Worm (Caenorhabditis elegans): Measurements from ENCODE around the gene clec-172.
A peak's percentile ranks its signal among the peaks of the same experiment; 100 is the strongest.

clec-172 gene

DNA sequence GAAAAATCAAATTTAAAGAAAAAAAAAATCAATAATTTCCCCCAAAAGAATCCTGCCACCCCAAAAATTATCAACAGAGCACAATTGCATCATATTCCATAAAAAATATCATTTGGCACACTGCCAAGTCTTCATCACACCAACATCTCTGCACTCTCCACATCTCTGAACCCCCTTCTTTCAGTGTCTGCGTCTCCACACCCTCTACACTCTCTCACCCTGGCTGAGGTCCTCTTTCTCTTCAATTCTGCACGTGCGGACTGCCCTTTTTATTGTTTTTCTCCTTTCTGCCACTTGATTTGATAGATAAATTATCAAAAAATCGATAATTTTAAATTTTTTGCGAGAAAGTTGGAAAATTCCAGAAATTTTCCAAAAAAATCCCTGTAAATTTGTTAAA lies 19.0 kb downstream of the clec-172 start, which contains the start of gene hxk-3:
hxk-3 (plus strand) TSS at position 179 of the 400 bp plus-strand sequence.
- TF ChIP-seq hlh-8 (tag; optimal IDR thresholded peaks at IDR 0.05) (peak; percentile 6), unc-3 (GFP tag; conservative IDR thresholded peaks at IDR 0.05) (no peak), unc-3 (tag; optimal IDR thresholded peaks at IDR 0.05) (no peak), nhr-232 (tag; optimal IDR thresholded peaks at IDR 0.05) (no peak), pax-1 (tag; optimal IDR thresholded peaks at IDR 0.05) (no peak), gmeb-2 (tag; optimal IDR thresholded peaks at IDR 0.05) (no peak), ztf-16 (tag; optimal IDR thresholded peaks at IDR 0.05) (no peak), elt-2 (tag; optimal IDR thresholded peaks at IDR 0.05) (peak; percentile 22), ceh-48 (tag; optimal IDR thresholded peaks at IDR 0.05) (no peak), ceh-45 (GFP tag; IDR thresholded peaks at IDR 0.05) (no peak), T23F11.4 (GFP tag; optimal IDR thresholded peaks at IDR 0.05) (no peak), ceh-22 (tag; optimal IDR thresholded peaks at IDR 0.05) (no peak), eyg-1 (tag; optimal IDR thresholded peaks at IDR 0.05) (no peak), unc-42 (tag; optimal IDR thresholded peaks at IDR 0.05) (peak; percentile 52), ahr-1 (tag; optimal IDR thresholded peaks at IDR 0.05) (no peak), nfya-1 (tag; optimal IDR thresholded peaks at IDR 0.05) (peak; percentile 33), hlh-30 (tag; optimal IDR thresholded peaks at IDR 0.05; ENCODE audit: insufficient read depth) (peak; percentile 67), ets-4 (tag; optimal IDR thresholded peaks at IDR 0.05) (no peak), mec-3 (tag; optimal IDR thresholded peaks at IDR 0.05; ENCODE audit: borderline replicate concordance) (no peak), elt-4 (tag; optimal IDR thresholded peaks at IDR 0.05) (no peak), ceh-31 (tag; optimal IDR thresholded peaks at IDR 0.05) (peak; percentile 7), unc-55 (GFP tag; optimal IDR thresholded peaks at IDR 0.05) (peak; percentile 25), pha-4 (tag; optimal IDR thresholded peaks at IDR 0.05) (no peak), K02D7.2 (tag; optimal IDR thresholded peaks at IDR 0.05) (no peak), nhr-11 (tag; optimal IDR thresholded peaks at IDR 0.05) (no peak)

DNA sequence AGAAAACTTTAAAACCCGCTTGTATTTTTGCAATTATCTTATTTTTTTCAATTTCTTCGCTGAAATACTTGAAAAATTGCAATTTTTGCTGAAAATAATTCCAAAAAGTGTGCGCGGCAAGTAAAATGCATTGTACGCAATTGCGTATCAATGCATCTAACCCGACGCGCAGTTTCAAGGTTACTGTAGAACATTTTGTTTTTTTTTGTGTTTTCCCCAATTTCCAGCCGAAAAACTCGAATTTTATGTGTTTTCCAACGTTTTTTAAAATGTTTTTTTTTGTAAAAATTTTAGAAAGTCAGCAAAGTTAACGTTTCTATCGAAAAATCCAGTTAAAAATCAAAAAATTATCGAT lies 19.8 kb downstream of the clec-172 start:
- TF ChIP-seq sdc-2 (tag; optimal IDR thresholded peaks at IDR 0.05) (no peak), ceh-24 (tag; optimal IDR thresholded peaks at IDR 0.05) (no peak), pha-4 (tag; optimal IDR thresholded peaks at IDR 0.05) (no peak), pros-1 (tag; optimal IDR thresholded peaks at IDR 0.05) (no peak)

DNA sequence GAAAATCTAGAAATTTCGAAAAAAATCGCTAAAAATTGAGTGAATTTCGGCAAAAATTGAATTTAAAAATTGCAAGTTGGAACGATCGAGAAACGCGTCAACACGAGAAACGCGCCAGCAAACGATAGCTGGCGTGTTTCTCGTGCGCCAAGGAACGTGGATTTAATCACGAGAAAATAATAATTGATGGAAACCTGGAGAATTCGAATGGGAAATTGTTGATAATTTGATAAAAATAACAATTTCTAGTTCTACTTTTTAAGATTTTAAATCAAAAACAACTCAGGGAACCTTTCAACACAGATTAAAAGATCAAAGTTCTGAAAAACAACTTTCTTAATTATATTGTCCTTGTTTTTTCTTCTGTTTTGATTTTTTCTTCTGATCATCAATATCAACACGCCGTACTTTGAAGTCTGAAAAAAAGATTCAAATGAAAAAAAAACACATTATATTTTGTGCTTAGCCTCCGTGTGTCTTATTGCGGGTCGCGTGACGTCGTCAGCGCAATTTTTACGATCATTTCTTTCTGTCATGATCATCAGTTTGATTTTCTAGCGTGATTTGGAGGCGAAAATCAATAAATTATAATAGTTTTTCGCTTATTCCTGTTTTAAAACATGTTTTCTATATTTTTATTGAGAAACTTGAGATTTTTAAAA lies 20.3 kb downstream of the clec-172 start, which contains the start of gene npp-20:
npp-20 (minus strand) TSS at position 6 of the 662 bp plus-strand sequence.
- TF ChIP-seq hlh-15 (tag; optimal IDR thresholded peaks at IDR 0.05) (no peak), unc-42 (tag; optimal IDR thresholded peaks at IDR 0.05) (peak; percentile 21), pha-4 (tag; optimal IDR thresholded peaks at IDR 0.05) (no peak), hlh-6 (tag; optimal IDR thresholded peaks at IDR 0.05) (no peak), ama-1 (optimal IDR thresholded peaks at IDR 0.05) (no peak), hlh-30 (tag; optimal IDR thresholded peaks at IDR 0.05; ENCODE audit: insufficient read depth) (peak; percentile 22), nfya-1 (tag; optimal IDR thresholded peaks at IDR 0.05) (peak; percentile 19), C08G9.2 (tag; optimal IDR thresholded peaks at IDR 0.05) (no peak), ceh-24 (tag; optimal IDR thresholded peaks at IDR 0.05) (no peak), ceh-34 (tag; optimal IDR thresholded peaks at IDR 0.05) (no peak), ceh-19 (GFP tag; optimal IDR thresholded peaks at IDR 0.05) (no peak), fkh-6 (tag; optimal IDR thresholded peaks at IDR 0.05) (no peak), odd-2 (tag; optimal IDR thresholded peaks at IDR 0.05) (no peak), syd-9 (tag; optimal IDR thresholded peaks at IDR 0.05) (no peak)

DNA sequence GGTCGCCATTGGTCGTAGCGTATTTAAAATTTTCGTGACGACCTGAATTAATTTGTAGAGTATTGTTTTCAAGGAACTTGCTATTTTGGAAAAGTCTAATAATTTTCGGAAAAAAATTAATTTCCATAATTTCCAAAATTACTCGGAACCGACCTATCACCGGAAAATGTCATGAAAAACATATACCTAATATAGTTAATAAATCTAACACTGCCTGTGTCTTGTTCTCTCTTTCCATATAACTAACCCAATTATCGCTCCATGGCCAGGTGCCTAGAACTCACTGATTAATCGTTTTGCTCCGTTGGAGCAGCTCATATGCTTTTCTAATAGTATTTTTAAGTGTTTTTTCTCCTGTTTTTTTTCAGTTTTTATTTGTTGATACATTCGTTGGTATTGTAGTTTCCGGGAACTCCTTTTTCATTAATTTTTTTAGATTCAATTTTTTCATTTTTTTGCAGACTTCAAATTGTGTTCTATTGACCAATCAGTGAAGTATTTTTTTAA lies 31.4 kb downstream of the clec-172 start, which contains the start of gene Y77E11A.16:
Y77E11A.16 (plus strand) TSS at position 457 of the 507 bp plus-strand sequence.
- TF ChIP-seq unc-42 (tag; optimal IDR thresholded peaks at IDR 0.05) (peak; percentile 5), dve-1 (tag; optimal IDR thresholded peaks at IDR 0.05) (no peak)

Measured in whole organism, late embryonic.